Fruit fly (Drosophila melanogaster): ENCODE data around the gene Spg7.

Spg7 gene

DNA sequence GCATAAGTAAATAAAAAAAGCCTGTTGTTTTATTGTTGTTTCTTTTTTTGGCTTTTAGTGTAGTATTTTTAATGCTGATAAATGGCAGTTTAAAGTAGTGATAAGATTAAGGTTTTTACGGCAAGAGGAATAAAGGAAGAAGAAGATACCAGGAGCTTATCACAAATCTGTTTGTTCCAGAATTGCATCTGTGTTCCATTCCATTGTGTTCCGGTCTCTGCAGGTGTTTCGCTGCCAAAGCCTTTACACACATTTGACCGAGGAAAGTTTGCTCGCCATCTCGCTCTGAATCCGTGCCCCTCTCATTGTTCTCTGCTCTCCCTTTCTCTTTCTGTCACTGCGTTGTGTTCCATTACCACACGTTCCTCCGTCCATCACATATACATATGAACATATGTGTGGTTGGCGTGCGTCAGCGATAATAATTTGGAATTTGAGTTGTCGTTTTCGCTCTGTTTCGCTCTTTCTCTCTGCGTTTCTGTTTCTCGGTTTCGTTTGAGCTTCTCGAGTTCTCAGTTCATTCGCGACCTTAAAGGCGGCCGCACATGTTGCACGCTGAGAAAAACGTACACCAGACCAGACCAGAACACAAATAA is 39.7 kb downstream of the Spg7 start (continued):
- TF ChIP-seq Dbx (GFP tag; IDR thresholded peaks at IDR 0.05) (no peak), CG3163 (GFP tag; optimal IDR thresholded peaks at IDR 0.05) (peak; percentile 14), Dref (GFP tag; IDR thresholded peaks at IDR 0.05) (no peak), exex (tag; optimal IDR thresholded peaks at IDR 0.05) (peak; percentile 72), CG8765 (GFP tag; IDR thresholded peaks at IDR 0.05) (no peak), vvl (GFP tag; IDR thresholded peaks at IDR 0.05) (peak; percentile 38; the same call in 1 of the 2 replicates), CG11696 (GFP tag; IDR thresholded peaks at IDR 0.05) (no peak), pita (GFP tag; optimal IDR thresholded peaks at IDR 0.05) (no peak), HmgZ (tag; optimal IDR thresholded peaks at IDR 0.05) (peak; percentile 12), CG6813 (GFP tag; optimal IDR thresholded peaks at IDR 0.05) (peak; percentile 9), CG34224 (GFP tag; IDR thresholded peaks at IDR 0.05; ENCODE audit: partially characterized antibody) (peak; percentile 42; the same call in 1 of the 3 replicates), bowl (GFP tag; IDR thresholded peaks at IDR 0.05) (no peak), HLH54F (GFP tag; optimal IDR thresholded peaks at IDR 0.05) (no peak), CG1832 (GFP tag; optimal IDR thresholded peaks at IDR 0.05) (peak; percentile 58), CG13296 (GFP tag; optimal IDR thresholded peaks at IDR 0.05) (peak; percentile 35), Drgx (GFP tag; IDR thresholded peaks at IDR 0.05) (0 out of 2 replicates have a peak, but pooled peaks have one; percentile 11), ato (GFP tag; IDR thresholded peaks at IDR 0.05; ENCODE audit: partially characterized antibody) (no peak), row (GFP tag; IDR thresholded peaks at IDR 0.05) (peak; percentile 21; the same call in 1 of the 3 replicates), Tbp (GFP tag; optimal IDR thresholded peaks at IDR 0.05) (no peak), Trl (optimal IDR thresholded peaks at IDR 0.05) (peak; percentile 58 to 93), Trl (GFP tag; optimal IDR thresholded peaks at IDR 0.05) (peak; percentile 42), gcm (GFP tag; optimal IDR thresholded peaks at IDR 0.05) (no peak), CG10267 (tag; optimal IDR thresholded peaks at IDR 0.05) (no peak), chif (GFP tag; optimal IDR thresholded peaks at IDR 0.05) (no peak), jing (GFP tag; optimal IDR thresholded peaks at IDR 0.05) (no peak), Camta (GFP tag; optimal IDR thresholded peaks at IDR 0.05) (no peak), CG11085 (GFP tag; IDR thresholded peaks at IDR 0.05) (no peak), sug (tag; optimal IDR thresholded peaks at IDR 0.05) (peak; percentile 65), emc (GFP tag; optimal IDR thresholded peaks at IDR 0.05) (no peak), lbe (GFP tag; optimal IDR thresholded peaks at IDR 0.05) (peak; percentile 56), Hey (tag; optimal IDR thresholded peaks at IDR 0.05) (no peak), cg (GFP tag; optimal IDR thresholded peaks at IDR 0.05) (peak; percentile 79), CG9932 (GFP tag; IDR thresholded peaks at IDR 0.05) (no peak), CG3407 (GFP tag; optimal IDR thresholded peaks at IDR 0.05) (no peak), gro (GFP tag; optimal IDR thresholded peaks at IDR 0.05) (peak; percentile 22), Scr (GFP tag; IDR thresholded peaks at IDR 0.05; ENCODE audit: partially characterized antibody) (0 out of 2 replicates have a peak, but pooled peaks have one; percentile 17)

dm6 chrX:2657220-2657619 is 40.8 kb downstream of the Spg7 start:
- TF ChIP-seq dysf (GFP tag; IDR thresholded peaks at IDR 0.05): 0 out of 3 replicates have a peak, but pooled peaks have one; percentile 20
- TF ChIP-seq CG6254 (GFP tag; optimal IDR thresholded peaks at IDR 0.05): peak; percentile 98
- peak; percentile 14; the same call in 1 of the 2 replicates for TF ChIP-seq CG10366 (GFP tag; IDR thresholded peaks at IDR 0.05)
- TF ChIP-seq Fer2 (tag; optimal IDR thresholded peaks at IDR 0.05): no peak

All from whole organism, embryonic.